Fruit fly (Drosophila melanogaster) whole organism, pupa: ENCODE data around the gene Gug.

Experiments
- CG10348 ChIP-seq: fragments of 200-800 bp; sonication (Bioruptor generic); IDR thresholded peaks from 2 replicates; pipeline ENCODE4 v1.3.6; 2022; ENCODE audit warnings: missing biosample characterization, missing genetic modification characterization
- CG12605 ChIP-seq: fragments of 200-800 bp; sonication (Bioruptor generic); IDR thresholded peaks from 2 replicates; pipeline ENCODE4 v1.3.6; 2022; ENCODE audit warnings: missing biosample characterization, missing genetic modification characterization
- CG13204 ChIP-seq: fragments of 200-800 bp; sonication (Bioruptor generic); optimal IDR thresholded peaks from 2 replicates; lab custom pipeline; 2018; ENCODE audit warnings: missing biosample characterization, mild to moderate bottlenecking, missing genetic modification characterization, moderate library complexity
- CG14655 ChIP-seq: fragments of 200-800 bp; sonication (Bioruptor generic); optimal IDR thresholded peaks from 3 replicates; lab custom pipeline; 2017; ENCODE audit warnings: mild to moderate bottlenecking, missing biosample characterization, missing genetic modification reagents, missing genetic modification characterization
- CG15710 ChIP-seq: fragments of 200-800 bp; sonication (Bioruptor generic); optimal IDR thresholded peaks from 2 replicates; lab custom pipeline; 2018; ENCODE audit warnings: missing biosample characterization, mild to moderate bottlenecking, missing genetic modification characterization, moderate library complexity
- CG17806 ChIP-seq: fragments of 200-800 bp; sonication (Bioruptor generic); optimal IDR thresholded peaks from 2 replicates; lab custom pipeline; 2018; ENCODE audit warnings: missing biosample characterization, mild to moderate bottlenecking, missing genetic modification characterization, moderate library complexity
- CG32121 ChIP-seq: fragments of 200-800 bp; sonication (Bioruptor generic); IDR thresholded peaks from 2 replicates; pipeline ENCODE4 v1.3.6; 2022; ENCODE audit warnings: missing biosample characterization, missing genetic modification characterization
- CG34367 ChIP-seq: fragments of 200-800 bp; sonication (Bioruptor generic); optimal IDR thresholded peaks from 2 replicates; lab custom pipeline; 2018; ENCODE audit warnings: missing biosample characterization, mild to moderate bottlenecking, missing genetic modification characterization
- CG4496 ChIP-seq: fragments of 200-800 bp; sonication (Bioruptor generic); IDR thresholded peaks from 3 replicates; pipeline ENCODE4 v1.3.6; 2022; ENCODE audit warnings: missing biosample characterization, missing genetic modification characterization
- CG8159 ChIP-seq: fragments of 200-800 bp; sonication (Bioruptor generic); optimal IDR thresholded peaks from 3 replicates; lab custom pipeline; 2018; ENCODE audit warnings: missing biosample characterization, mild to moderate bottlenecking, missing genetic modification characterization, moderate library complexity
- CG8301 ChIP-seq: fragments of 200-800 bp; sonication (Bioruptor generic); optimal IDR thresholded peaks from 2 replicates; lab custom pipeline; 2018; ENCODE audit warnings: missing biosample characterization, mild to moderate bottlenecking, missing genetic modification characterization
- CG9948 ChIP-seq: fragments of 200-800 bp; sonication (Bioruptor generic); optimal IDR thresholded peaks from 2 replicates; lab custom pipeline; 2018; ENCODE audit warnings: missing biosample characterization, mild to moderate bottlenecking, missing genetic modification characterization, moderate library complexity
- D1 ChIP-seq: fragments of 200-800 bp; sonication (Bioruptor generic); optimal IDR thresholded peaks from 2 replicates; lab custom pipeline; 2018; ENCODE audit warnings: missing biosample characterization, mild to moderate bottlenecking, missing genetic modification characterization, moderate library complexity
- EcR ChIP-seq: fragments of 200-800 bp; sonication (Bioruptor generic); optimal IDR thresholded peaks from 3 replicates; lab custom pipeline; 2019; ENCODE audit warnings: missing biosample characterization, missing genetic modification characterization, mild to moderate bottlenecking, moderate library complexity, missing genetic modification reagents
- Ets98B ChIP-seq: fragments of 200-800 bp; sonication (Bioruptor generic); IDR thresholded peaks from 2 replicates; pipeline ENCODE4 v1.3.6; 2022; ENCODE audit warnings: missing biosample characterization, missing genetic modification characterization
- Pif1A ChIP-seq: fragments of 200-800 bp; sonication (Bioruptor generic); optimal IDR thresholded peaks from 3 replicates; lab custom pipeline; 2016; ENCODE audit warnings: missing biosample characterization, missing genetic modification characterization
- Pif1B ChIP-seq: fragments of 200-800 bp; sonication (Bioruptor generic); optimal IDR thresholded peaks from 3 replicates; lab custom pipeline; 2016; ENCODE audit warnings: missing biosample characterization, missing genetic modification characterization
- Snoo ChIP-seq: fragments of 200-800 bp; sonication (Bioruptor generic); optimal IDR thresholded peaks from 3 replicates; lab custom pipeline; 2017; ENCODE audit warnings: missing biosample characterization, mild to moderate bottlenecking, missing genetic modification characterization, inconsistent platforms
- fd96Ca ChIP-seq: fragments of 200-800 bp; sonication (Bioruptor generic); IDR thresholded peaks from 3 replicates; pipeline ENCODE4 v1.3.6; 2022; ENCODE audit warnings: missing biosample characterization, missing genetic modification characterization
- gl ChIP-seq: fragments of 200-800 bp; sonication (Bioruptor generic); optimal IDR thresholded peaks from 2 replicates; lab custom pipeline; 2018; ENCODE audit warnings: missing biosample characterization, mild to moderate bottlenecking, missing genetic modification characterization
- rn ChIP-seq: fragments of 200-800 bp; sonication (Bioruptor generic); IDR thresholded peaks from 2 replicates; pipeline ENCODE4 v1.3.6; 2022; ENCODE audit warnings: missing biosample characterization, missing genetic modification characterization

The Gug gene

dm6 chr3L:8446050-8446781 is 3.5 kb upstream of the Gug start:
- TF ChIP-seq CG15710 (tag; lab: Kevin White, UChicago), result no peak
- 0 out of 2 replicates have a peak, but pooled peaks have one; percentile 33 for TF ChIP-seq CG32121 (GFP tag; lab: Robert Waterston, UW)

- TF ChIP-seq gl (tag; lab: Kevin White, UChicago), result no peak
- TF ChIP-seq CG10348 (GFP tag; lab: Robert Waterston, UW), result no peak
- TF ChIP-seq D1 (tag; lab: Kevin White, UChicago), result no peak
- TF ChIP-seq CG4496 (GFP tag; lab: Robert Waterston, UW), result no peak
- no peak for TF ChIP-seq CG8159 (tag; lab: Kevin White, UChicago)
- no peak for TF ChIP-seq Pif1B (GFP tag; lab: Kevin White, UChicago)
- no peak for TF ChIP-seq CG13204 (GFP tag; lab: Kevin White, UChicago)
- no peak for TF ChIP-seq CG32121 (GFP tag; lab: Robert Waterston, UW)
- TF ChIP-seq Pif1A (GFP tag; lab: Kevin White, UChicago), result no peak
- no peak for TF ChIP-seq CG15710 (tag; lab: Kevin White, UChicago)
- TF ChIP-seq CG9948 (tag; lab: Kevin White, UChicago), result no peak
- no peak for TF ChIP-seq CG12605 (GFP tag; lab: Robert Waterston, UW)
- TF ChIP-seq CG34367, result no peak
- no peak for TF ChIP-seq CG17806
- no peak for TF ChIP-seq Snoo (tag; lab: Kevin White, UChicago)
- TF ChIP-seq CG14655 (GFP tag; lab: Kevin White, UChicago), result no peak
- TF ChIP-seq Ets98B (GFP tag; lab: Robert Waterston, UW), result no peak
- TF ChIP-seq EcR, result no peak
- no peak for TF ChIP-seq fd96Ca (GFP tag; lab: Robert Waterston, UW)
- TF ChIP-seq rn (GFP tag; lab: Robert Waterston, UW), result no peak
Observed at dm6 chr3L:8447795-8448516, 1.8 kb upstream of the Gug start.

dm6 chr3L:8448517-8448889 is 1.2 kb upstream of the Gug start:
- TF ChIP-seq CG34367 (peak; percentile 0), gl (tag; lab: Kevin White, UChicago) (no peak), EcR (no peak), CG12605 (GFP tag; lab: Robert Waterston, UW) (0 out of 2 replicates have a peak, but pooled peaks have one; percentile 7), D1 (tag; lab: Kevin White, UChicago) (no peak), CG8301 (tag; lab: Kevin White, UChicago) (peak; percentile 59), CG32121 (GFP tag; lab: Robert Waterston, UW) (peak; percentile 49; the same call in 1 of the 2 replicates), CG4496 (GFP tag; lab: Robert Waterston, UW) (peak; percentile 62; the same call in 1 of the 3 replicates), CG13204 (GFP tag; lab: Kevin White, UChicago) (no peak), CG14655 (GFP tag; lab: Kevin White, UChicago) (peak; percentile 74), Pif1A (GFP tag; lab: Kevin White, UChicago) (peak; percentile 54), CG15710 (tag; lab: Kevin White, UChicago) (peak; percentile 30), Pif1B (GFP tag; lab: Kevin White, UChicago) (peak; percentile 35), CG10348 (GFP tag; lab: Robert Waterston, UW) (no peak), rn (GFP tag; lab: Robert Waterston, UW) (no peak), CG17806 (peak; percentile 44), CG9948 (tag; lab: Kevin White, UChicago) (peak; percentile 36), fd96Ca (GFP tag; lab: Robert Waterston, UW) (no peak), Ets98B (GFP tag; lab: Robert Waterston, UW) (no peak), CG8159 (tag; lab: Kevin White, UChicago) (peak; percentile 44), Snoo (tag; lab: Kevin White, UChicago) (no peak)

- TF ChIP-seq Pif1B (GFP tag; lab: Kevin White, UChicago), result no peak
- no peak for TF ChIP-seq fd96Ca (GFP tag; lab: Robert Waterston, UW)
- no peak for TF ChIP-seq D1 (tag; lab: Kevin White, UChicago)
- no peak for TF ChIP-seq CG32121 (GFP tag; lab: Robert Waterston, UW)
- peak; percentile 19; the same call in 1 of the 2 replicates for TF ChIP-seq CG12605 (GFP tag; lab: Robert Waterston, UW)
- TF ChIP-seq CG17806, result no peak
- no peak for TF ChIP-seq gl (tag; lab: Kevin White, UChicago)
- no peak for TF ChIP-seq CG15710 (tag; lab: Kevin White, UChicago)
- peak; percentile 26; the same call in 1 of the 3 replicates for TF ChIP-seq CG4496 (GFP tag; lab: Robert Waterston, UW)
- TF ChIP-seq Ets98B (GFP tag; lab: Robert Waterston, UW), result peak; percentile 15; the same call in 1 of the 2 replicates
- TF ChIP-seq, all 21 proteins: peak for 3
Observed at dm6 chr3L:8449202-8449799, 421 bp upstream of the Gug start, which contains the start of gene CG6983. CG6983 (minus strand) TSS chr3L:8449377.

- TF ChIP-seq CG9948 (tag; lab: Kevin White, UChicago) (no peak), Ets98B (GFP tag; lab: Robert Waterston, UW) (no peak), CG8301 (tag; lab: Kevin White, UChicago) (no peak), gl (tag; lab: Kevin White, UChicago) (no peak), CG15710 (tag; lab: Kevin White, UChicago) (no peak), EcR (no peak), Snoo (tag; lab: Kevin White, UChicago) (no peak), rn (GFP tag; lab: Robert Waterston, UW) (no peak), CG13204 (GFP tag; lab: Kevin White, UChicago) (peak; percentile 79), CG32121 (GFP tag; lab: Robert Waterston, UW) (no peak), CG4496 (GFP tag; lab: Robert Waterston, UW) (0 out of 3 replicates have a peak, but pooled peaks have one; percentile 23), CG8159 (tag; lab: Kevin White, UChicago) (no peak), fd96Ca (GFP tag; lab: Robert Waterston, UW) (no peak)
Observed at dm6 chr3L:8450747-8451146, 1.0 kb downstream of the Gug start.
